Fruit fly (Drosophila melanogaster) whole organism, prepupa: ENCODE results near the gene Fit1.

ENCODE experiments used
- CG11762 ChIP-seq: fragments of 200-800 bp; sonication (Bioruptor generic); optimal IDR thresholded peaks from 3 replicates; lab custom pipeline; 2016; ENCODE audit warnings: missing biosample characterization, missing genetic modification characterization; ENCODE audit not compliant: insufficient read depth
- CG15336 ChIP-seq: fragments of 200-800 bp; sonication (Bioruptor generic); IDR thresholded peaks from 2 replicates; pipeline ENCODE4 v1.3.6; 2022; ENCODE audit warnings: missing biosample characterization, missing genetic modification characterization
- CG16779 ChIP-seq: fragments of 200-800 bp; sonication (Bioruptor generic); optimal IDR thresholded peaks from 3 replicates; lab custom pipeline; 2017; ENCODE audit warnings: missing biosample characterization, mild to moderate bottlenecking, missing genetic modification characterization
- CG32006 ChIP-seq: fragments of 200-800 bp; sonication (Bioruptor generic); optimal IDR thresholded peaks from 3 replicates; lab custom pipeline; 2017; ENCODE audit warnings: missing biosample characterization, mild to moderate bottlenecking, missing genetic modification characterization
- CG34406 ChIP-seq: fragments of 200-800 bp; sonication (Bioruptor generic); optimal IDR thresholded peaks from 3 replicates; lab custom pipeline; 2016; ENCODE audit warnings: missing biosample characterization, missing genetic modification characterization
- CG3919 ChIP-seq: fragments of 200-800 bp; sonication (Bioruptor generic); optimal IDR thresholded peaks from 3 replicates; lab custom pipeline; 2016; ENCODE audit warnings: missing biosample characterization, missing genetic modification characterization
- CG4318 ChIP-seq: fragments of 200-800 bp; sonication (Bioruptor generic); optimal IDR thresholded peaks from 3 replicates; lab custom pipeline; 2017; ENCODE audit warnings: missing biosample characterization, mild to moderate bottlenecking, missing genetic modification characterization
- CG6163 ChIP-seq: fragments of 200-800 bp; sonication (Bioruptor generic); IDR thresholded peaks from 3 replicates; pipeline ENCODE4 v1.3.6; 2022; ENCODE audit warnings: missing biosample characterization, missing genetic modification characterization
- CG6808 ChIP-seq: fragments of 200-800 bp; sonication (Bioruptor generic); optimal IDR thresholded peaks from 3 replicates; lab custom pipeline; 2017; ENCODE audit warnings: missing biosample characterization, missing genetic modification characterization, mild to moderate bottlenecking, moderate library complexity, missing genetic modification reagents
- CG6854 ChIP-seq: fragments of 200-800 bp; sonication (Bioruptor generic); optimal IDR thresholded peaks from 2 replicates; lab custom pipeline; 2017; ENCODE audit warnings: missing biosample characterization, mild to moderate bottlenecking, missing genetic modification characterization
- CG8119 ChIP-seq: fragments of 200-800 bp; sonication (Bioruptor generic); IDR thresholded peaks from 3 replicates; pipeline ENCODE4 v1.3.6; 2022; ENCODE audit warnings: missing biosample characterization, missing genetic modification characterization
- CG8319 ChIP-seq: fragments of 200-800 bp; sonication (Bioruptor generic); optimal IDR thresholded peaks from 3 replicates; lab custom pipeline; 2016; ENCODE audit warnings: missing biosample characterization, missing genetic modification characterization
- CG8632 ChIP-seq: fragments of 200-800 bp; sonication (Bioruptor generic); optimal IDR thresholded peaks from 3 replicates; lab custom pipeline; 2016; ENCODE audit warnings: missing biosample characterization, missing genetic modification characterization
- CG9139 ChIP-seq: fragments of 200-800 bp; sonication (Bioruptor generic); optimal IDR thresholded peaks from 3 replicates; lab custom pipeline; 2017; ENCODE audit warnings: missing biosample characterization, mild to moderate bottlenecking, missing genetic modification characterization
- Eip75B ChIP-seq: fragments of 200-800 bp; sonication (Bioruptor generic); optimal IDR thresholded peaks from 3 replicates; lab custom pipeline; 2016; ENCODE audit warnings: missing biosample characterization, missing genetic modification characterization
- Eip78C ChIP-seq: fragments of 200-800 bp; sonication (Bioruptor generic); peaks from one replicate; lab custom pipeline; 2016; ENCODE audit warnings: missing biosample characterization, missing genetic modification characterization
- Eip93F ChIP-seq: fragments of 200-800 bp; sonication (Bioruptor generic); optimal IDR thresholded peaks from 2 replicates; lab custom pipeline; 2016; ENCODE audit warnings: missing biosample characterization, mild to moderate bottlenecking, missing genetic modification characterization
- Ets21C ChIP-seq: fragments of 200-800 bp; sonication (Bioruptor generic); optimal IDR thresholded peaks from 3 replicates; lab custom pipeline; 2016; ENCODE audit warnings: missing biosample characterization, missing genetic modification characterization
- Ets96B ChIP-seq: fragments of 200-800 bp; optimal IDR thresholded peaks from 2 replicates; lab custom pipeline; 2019; ENCODE audit warnings: missing biosample characterization, mild to moderate bottlenecking, missing genetic modification characterization, moderate library complexity
- Gug ChIP-seq: fragments of 200-800 bp; sonication (Bioruptor generic); IDR thresholded peaks from 2 replicates; pipeline ENCODE4 v1.3.6; 2022; ENCODE audit warnings: missing biosample characterization, missing genetic modification characterization
- Hr38 ChIP-seq: sonication (Bioruptor generic); optimal IDR thresholded peaks from 2 replicates; lab custom pipeline; 2016; ENCODE audit warnings: missing biosample characterization, missing genetic modification characterization
- Hr4 ChIP-seq: fragments of 200-800 bp; sonication (Bioruptor generic); optimal IDR thresholded peaks from 3 replicates; lab custom pipeline; 2016; ENCODE audit warnings: missing biosample characterization, missing genetic modification characterization
- Lpt ChIP-seq: fragments of 200-800 bp; sonication (Bioruptor generic); optimal IDR thresholded peaks from 3 replicates; lab custom pipeline; 2016; ENCODE audit warnings: missing biosample characterization, missing genetic modification characterization
- Met ChIP-seq: fragments of 200-800 bp; sonication (Bioruptor generic); optimal IDR thresholded peaks from 3 replicates; lab custom pipeline; 2016; ENCODE audit warnings: missing biosample characterization, missing genetic modification characterization
- Smox ChIP-seq: fragments of 200-800 bp; sonication (Bioruptor generic); optimal IDR thresholded peaks from 3 replicates; lab custom pipeline; 2016; ENCODE audit warnings: missing biosample characterization, missing genetic modification characterization
- Sox15 ChIP-seq: fragments of 200-800 bp; sonication (Bioruptor generic); optimal IDR thresholded peaks from 3 replicates; lab custom pipeline; 2016; ENCODE audit warnings: missing biosample characterization, missing genetic modification characterization
- achi ChIP-seq: fragments of 200-800 bp; sonication (Bioruptor generic); optimal IDR thresholded peaks from 3 replicates; lab custom pipeline; 2016; ENCODE audit warnings: missing biosample characterization, missing genetic modification characterization
- acj6 ChIP-seq: fragments of 200-800 bp; sonication (Bioruptor generic); optimal IDR thresholded peaks from 3 replicates; lab custom pipeline; 2016; ENCODE audit warnings: missing biosample characterization, missing genetic modification characterization
- cyc ChIP-seq: fragments of 200-800 bp; sonication (Bioruptor generic); optimal IDR thresholded peaks from 3 replicates; lab custom pipeline; 2016; ENCODE audit warnings: missing biosample characterization, missing genetic modification characterization
- dac ChIP-seq: fragments of 200-800 bp; sonication (Bioruptor generic); optimal IDR thresholded peaks from 2 replicates; lab custom pipeline; 2017; ENCODE audit warnings: missing biosample characterization, mild to moderate bottlenecking, missing genetic modification characterization
- eg ChIP-seq: fragments of 200-800 bp; sonication (Bioruptor generic); IDR thresholded peaks from 3 replicates; pipeline ENCODE4 v1.3.6; 2022; ENCODE audit warnings: missing biosample characterization, missing genetic modification characterization
- esn ChIP-seq: fragments of 200-800 bp; sonication (Bioruptor generic); optimal IDR thresholded peaks from 2 replicates; lab custom pipeline; 2016; ENCODE audit warnings: missing biosample characterization, mild to moderate bottlenecking, missing genetic modification characterization, moderate library complexity
- fd59A ChIP-seq: fragments of 200-800 bp; sonication (Bioruptor generic); optimal IDR thresholded peaks from 2 replicates; lab custom pipeline; 2017; ENCODE audit warnings: missing biosample characterization, mild to moderate bottlenecking, missing genetic modification characterization, missing genetic modification reagents
- fd85E ChIP-seq: fragments of 200-800 bp; sonication (Bioruptor generic); optimal IDR thresholded peaks from 3 replicates; lab custom pipeline; 2016; ENCODE audit warnings: missing biosample characterization, missing genetic modification characterization
- pdm3 ChIP-seq: fragments of 200-800 bp; sonication (Bioruptor generic); optimal IDR thresholded peaks from 3 replicates; lab custom pipeline; 2016; ENCODE audit warnings: missing biosample characterization, missing genetic modification characterization
- ss ChIP-seq, 2 experiments: fragments of 200-800 bp; sonication (Bioruptor generic); optimal IDR thresholded peaks; 2 replicates in 1 of 2; 3 replicates in 1 of 2; lab custom pipeline; 2017 to 2018; ENCODE audit warnings: mild to moderate bottlenecking in 2 of 2, missing biosample characterization in 2 of 2, missing genetic modification characterization in 2 of 2, moderate library complexity in 1 of 2
- svp ChIP-seq: fragments of 200-800 bp; sonication (Bioruptor generic); peaks from one replicate; lab custom pipeline; 2016; ENCODE audit warnings: missing biosample characterization, missing genetic modification characterization
- topi ChIP-seq: fragments of 200-800 bp; sonication (Bioruptor generic); optimal IDR thresholded peaks from 3 replicates; lab custom pipeline; 2016; ENCODE audit warnings: missing biosample characterization, missing genetic modification characterization
- vri ChIP-seq: fragments of 200-800 bp; sonication (Bioruptor generic); optimal IDR thresholded peaks from 3 replicates; lab custom pipeline; 2016; ENCODE audit warnings: missing biosample characterization, mild to moderate bottlenecking, missing genetic modification characterization

Fit1 gene

dm6 chr3L:4055438-4055962, 47.9 kb upstream of the Fit1 start (continued):
- TF ChIP-seq cyc (GFP tag; lab: Kevin White, UChicago) (no peak), CG4318 (GFP tag; lab: Kevin White, UChicago) (no peak), Hr4 (no peak)
- TF ChIP-seq, all 60 proteins: peak for 5

dm6 chr3L:4056812-4057211, 46.6 kb upstream of the Fit1 start:
- no peak for TF ChIP-seq CG8319 (GFP tag; lab: Kevin White, UChicago)
- TF ChIP-seq CG6808 (GFP tag; lab: Kevin White, UChicago): no peak
- no peak for TF ChIP-seq Ets21C (GFP tag; lab: Kevin White, UChicago)
- TF ChIP-seq CG15336 (GFP tag; lab: Robert Waterston, UW): peak; percentile 46
- no peak for TF ChIP-seq pdm3 (GFP tag; lab: Kevin White, UChicago)
- TF ChIP-seq CG8632 (GFP tag; lab: Kevin White, UChicago): no peak
- TF ChIP-seq fd59A (GFP tag; lab: Kevin White, UChicago): no peak
- TF ChIP-seq vri (GFP tag; lab: Kevin White, UChicago): no peak
- TF ChIP-seq CG16779: no peak
- TF ChIP-seq fd85E (GFP tag; lab: Kevin White, UChicago): no peak
- TF ChIP-seq Ets96B (tag; lab: Kevin White, UChicago): no peak
- TF ChIP-seq ss (GFP tag; optimal IDR thresholded peaks at IDR 0.05; lab: Kevin White, UChicago): no peak
- peak; percentile 63 for TF ChIP-seq Hr4
- TF ChIP-seq CG11762 (GFP tag; lab: Kevin White, UChicago): no peak
- TF ChIP-seq CG8119 (GFP tag; lab: Robert Waterston, UW): peak; percentile 34; the same call in 2 of the 3 replicates
- no peak for TF ChIP-seq Sox15 (GFP tag; lab: Kevin White, UChicago)
- TF ChIP-seq Lpt (GFP tag; lab: Kevin White, UChicago): no peak
- no peak for TF ChIP-seq Smox (GFP tag; lab: Kevin White, UChicago)
- no peak for TF ChIP-seq CG4318 (GFP tag; lab: Kevin White, UChicago)
- no peak for TF ChIP-seq esn
- TF ChIP-seq eg (GFP tag; lab: Robert Waterston, UW): peak; percentile 40; the same call in 1 of the 3 replicates
- TF ChIP-seq Met: no peak
- TF ChIP-seq CG6163 (GFP tag; lab: Robert Waterston, UW): peak; percentile 41; the same call in 1 of the 3 replicates
- TF ChIP-seq CG34406: no peak
- TF ChIP-seq Eip93F (GFP tag; lab: Kevin White, UChicago): no peak
- TF ChIP-seq Eip78C: peak; percentile 72
- no peak for TF ChIP-seq Hr38 (GFP tag; lab: Kevin White, UChicago)
- TF ChIP-seq Gug (GFP tag; lab: Robert Waterston, UW): no peak
- TF ChIP-seq svp: peak; percentile 6
- TF ChIP-seq CG32006 (GFP tag; lab: Kevin White, UChicago): peak; percentile 47
- TF ChIP-seq, all 60 proteins: peak for 8

- TF ChIP-seq dac (no peak), Lpt (GFP tag; lab: Kevin White, UChicago) (no peak), vri (GFP tag; lab: Kevin White, UChicago) (no peak), CG8119 (GFP tag; lab: Robert Waterston, UW) (peak; percentile 29; the same call in 1 of the 3 replicates), CG8319 (GFP tag; lab: Kevin White, UChicago) (no peak), Eip93F (GFP tag; lab: Kevin White, UChicago) (no peak), topi (no peak), svp (peak; percentile 14), Met (no peak), achi (GFP tag; lab: Kevin White, UChicago) (peak; percentile 17), pdm3 (GFP tag; lab: Kevin White, UChicago) (no peak), CG15336 (GFP tag; lab: Robert Waterston, UW) (peak; percentile 38; the same call in 1 of the 2 replicates), CG9139 (no peak), ss (GFP tag; optimal IDR thresholded peaks at IDR 0.05; lab: Kevin White, UChicago) (no peak), CG11762 (GFP tag; lab: Kevin White, UChicago) (no peak), Hr4 (peak; percentile 13), CG6854 (GFP tag; lab: Kevin White, UChicago) (no peak), CG3919 (GFP tag; lab: Kevin White, UChicago) (no peak), cyc (GFP tag; lab: Kevin White, UChicago) (no peak), CG4318 (GFP tag; lab: Kevin White, UChicago) (no peak), Eip75B (GFP tag; lab: Kevin White, UChicago) (no peak), acj6 (no peak)
Measured at dm6 chr3L:4059293-4059820, 44.0 kb upstream of the Fit1 start, which contains the start of gene Ugt305A1. Gene Ugt305A1, plus strand, starts transcription at chr3L:4059770.
